Worm (Caenorhabditis elegans) whole organism, late embryonic: ENCODE data around the gene H38K22.7.

Experiments
- ceh-18 ChIP-seq: sonication (generic microtip); optimal IDR thresholded peaks from 2 replicates; lab custom pipeline; 2016; ENCODE audit warnings: missing genetic modification characterization, missing compliant biosample characterization
- fkh-6 ChIP-seq: sonication (generic microtip); optimal IDR thresholded peaks from 2 replicates; lab custom pipeline; 2016; ENCODE audit warnings: missing genetic modification characterization, missing compliant biosample characterization
- gmeb-2 ChIP-seq: sonication (generic microtip); optimal IDR thresholded peaks from 2 replicates; lab custom pipeline; 2016; ENCODE audit warnings: missing genetic modification characterization, inconsistent platforms, missing compliant biosample characterization
- hlh-8 ChIP-seq: sonication (generic microtip); optimal IDR thresholded peaks from 2 replicates; lab custom pipeline; 2016; ENCODE audit warnings: missing genotype, missing genetic modification characterization, missing compliant biosample characterization
- sox-2 ChIP-seq: fragments of 200-800 bp; sonication (Bioruptor generic); IDR thresholded peaks from 2 replicates; pipeline ENCODE4 v1.3.6; 2022; ENCODE audit warnings: missing genetic modification reagents, missing genetic modification characterization, missing compliant biosample characterization
- tbx-2 ChIP-seq: sonication (generic microtip); optimal IDR thresholded peaks from 2 replicates; lab custom pipeline; 2016; ENCODE audit warnings: missing genetic modification characterization, missing compliant biosample characterization
- unc-55 ChIP-seq: sonication (generic microtip); optimal IDR thresholded peaks from 2 replicates; lab custom pipeline; 2017; ENCODE audit warnings: missing biosample characterization, missing genetic modification reagents, missing genetic modification characterization

ce11 chrIII:4349799-4350198 lies 28.3 kb downstream of the H38K22.7 start, which contains the start of gene B0285.6:
- TF ChIP-seq ceh-18 (tag; lab: Kevin White, UChicago) = no peak
- no peak for TF ChIP-seq hlh-8 (tag; lab: Kevin White, UChicago)
- TF ChIP-seq unc-55 = no peak
- no peak for TF ChIP-seq tbx-2
- no peak for TF ChIP-seq fkh-6 (tag; lab: Kevin White, UChicago)
- TF ChIP-seq sox-2 (GFP tag; lab: Robert Waterston, UW) = no peak
- no peak for TF ChIP-seq gmeb-2 (tag; lab: Kevin White, UChicago)
